Worm (Caenorhabditis elegans) whole organism, midembryonic: ENCODE results near the gene nphp-1.

ENCODE experiments used
- T22C8.4 ChIP-seq: fragments of 200-800 bp; sonication (Bioruptor generic); IDR thresholded peaks from 2 replicates; pipeline ENCODE4 v1.3.6; 2022; ENCODE audit warnings: missing genetic modification characterization, missing compliant biosample characterization
- cog-1 ChIP-seq: sonication (generic microtip); optimal IDR thresholded peaks from 2 replicates; lab custom pipeline; 2016; ENCODE audit warnings: missing genetic modification characterization, missing compliant biosample characterization
- flt-1 ChIP-seq: fragments of 200-800 bp; sonication (Bioruptor generic); IDR thresholded peaks from 2 replicates; pipeline ENCODE4 v1.3.6; 2022; ENCODE audit warnings: missing genetic modification characterization, missing compliant biosample characterization
- med-1 ChIP-seq: sonication (generic microtip); optimal IDR thresholded peaks from 2 replicates; lab custom pipeline; 2017; ENCODE audit warnings: missing genetic modification characterization, mild to moderate bottlenecking, missing compliant biosample characterization, antibody characterized with exemption, missing genetic modification reagents; ENCODE audit not compliant: insufficient read depth

- TF ChIP-seq flt-1 (GFP tag; lab: Robert Waterston, UW) (no peak), T22C8.4 (GFP tag; lab: Robert Waterston, UW) (no peak), med-1 (GFP tag; lab: Kevin White, UChicago) (no peak), cog-1 (tag; lab: Kevin White, UChicago) (no peak)
These were observed 44.0 kb upstream of the nphp-1 start for ce11 chrII:10696060-10696459.
